Worm (Caenorhabditis elegans): Measurements from ENCODE around the gene hum-5.

DNA sequence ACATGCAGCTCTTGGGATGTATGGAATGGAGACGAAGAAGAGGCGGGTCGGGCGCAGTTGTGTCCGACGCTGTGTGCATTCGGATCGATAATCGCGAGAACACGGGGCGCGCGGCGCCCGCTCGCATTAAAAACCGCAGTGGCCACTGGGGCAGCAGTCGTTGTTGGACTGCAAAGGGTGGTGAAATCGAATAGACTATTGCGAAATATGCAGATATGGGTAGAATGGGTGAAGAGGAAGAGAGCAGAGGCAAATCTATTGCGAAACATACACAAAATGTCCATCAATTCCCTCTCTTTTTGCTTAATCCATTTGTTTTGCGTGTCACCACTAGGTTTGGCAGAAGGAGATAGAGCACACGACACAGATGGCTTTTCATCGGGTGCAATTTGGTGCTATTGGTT is 18.5 kb downstream of the hum-5 start:
- no peak for TF ChIP-seq fax-1 (tag; optimal IDR thresholded peaks at IDR 0.05)
- no peak for TF ChIP-seq F13H6.1 (tag; optimal IDR thresholded peaks at IDR 0.05)
- no peak for TF ChIP-seq sox-2 (GFP tag; IDR thresholded peaks at IDR 0.05)
- no peak for TF ChIP-seq hlh-8 (tag; optimal IDR thresholded peaks at IDR 0.05)
- no peak for TF ChIP-seq tbx-2 (tag; optimal IDR thresholded peaks at IDR 0.05)
- no peak for TF ChIP-seq hlh-13 (GFP tag; optimal IDR thresholded peaks at IDR 0.05)

Data from whole organism, late embryonic.